Fruit fly (Drosophila melanogaster) whole organism, embryonic: ENCODE measurements around the gene CG34135.

Experiments
- Bteb2 ChIP-seq: fragments of 200-800 bp; sonication (Bioruptor generic); optimal IDR thresholded peaks from 2 replicates; lab custom pipeline; 2016; ENCODE audit warnings: missing biosample characterization, missing genetic modification characterization
- CG10147 ChIP-seq: fragments of 200-800 bp; sonication (Bioruptor generic); optimal IDR thresholded peaks from 2 replicates; lab custom pipeline; 2019; ENCODE audit warnings: missing biosample characterization, mild to moderate bottlenecking, missing genetic modification characterization, moderate library complexity
- CG10209 ChIP-seq: fragments of 200-800 bp; sonication (Bioruptor generic); optimal IDR thresholded peaks from 3 replicates; lab custom pipeline; 2017; ENCODE audit warnings: missing biosample characterization, mild to moderate bottlenecking, missing genetic modification characterization, missing genetic modification reagents
- CG10543 ChIP-seq: fragments of 200-800 bp; sonication (Bioruptor generic); optimal IDR thresholded peaks from 3 replicates; lab custom pipeline; 2017; ENCODE audit warnings: missing biosample characterization, mild to moderate bottlenecking, missing genetic modification characterization, moderate library complexity
- CG11247 ChIP-seq: fragments of 200-800 bp; sonication (Bioruptor generic); IDR thresholded peaks from 2 replicates; pipeline ENCODE4 v1.3.6; 2022; ENCODE audit warnings: missing biosample characterization, missing genetic modification characterization
- CG11504 ChIP-seq: fragments of 200-800 bp; sonication (Bioruptor generic); optimal IDR thresholded peaks from 3 replicates; lab custom pipeline; 2019; ENCODE audit warnings: missing biosample characterization, mild to moderate bottlenecking, missing genetic modification characterization, moderate library complexity
- CG11696 ChIP-seq: fragments of 200-800 bp; sonication (Bioruptor generic); IDR thresholded peaks from 2 replicates; pipeline ENCODE4 v1.3.6; 2022; ENCODE audit warnings: missing biosample characterization, missing genetic modification characterization
- CG1233 ChIP-seq: fragments of 200-800 bp; sonication (Bioruptor generic); optimal IDR thresholded peaks from 4 replicates; lab custom pipeline; 2018; ENCODE audit warnings: missing biosample characterization, mild to moderate bottlenecking, missing genetic modification characterization
- CG12391 ChIP-seq: fragments of 200-800 bp; sonication (Bioruptor generic); optimal IDR thresholded peaks from 3 replicates; lab custom pipeline; 2018; ENCODE audit warnings: missing biosample characterization, mild to moderate bottlenecking, missing genetic modification characterization, moderate library complexity
- CG13624 ChIP-seq: fragments of 200-800 bp; sonication (Bioruptor generic); optimal IDR thresholded peaks from 2 replicates; lab custom pipeline; 2016; ENCODE audit warnings: missing biosample characterization, missing genetic modification characterization
- CG14441 ChIP-seq: fragments of 200-800 bp; sonication (Bioruptor generic); IDR thresholded peaks from 2 replicates; pipeline ENCODE4 v1.3.6; 2022; ENCODE audit warnings: missing biosample characterization, missing genetic modification characterization
- CG14710 ChIP-seq: fragments of 200-800 bp; sonication (Bioruptor generic); optimal IDR thresholded peaks from 3 replicates; lab custom pipeline; 2019; ENCODE audit warnings: missing biosample characterization, mild to moderate bottlenecking, missing genetic modification characterization, moderate library complexity
- CG15514 ChIP-seq: fragments of 200-800 bp; sonication (Bioruptor generic); optimal IDR thresholded peaks from 3 replicates; lab custom pipeline; 2017; ENCODE audit warnings: missing biosample characterization, missing genetic modification characterization, mild to moderate bottlenecking, moderate library complexity, missing genetic modification reagents
- CG15601 ChIP-seq: fragments of 200-800 bp; sonication (Bioruptor generic); optimal IDR thresholded peaks from 3 replicates; lab custom pipeline; 2019; ENCODE audit warnings: missing biosample characterization, mild to moderate bottlenecking, missing genetic modification characterization, moderate library complexity
- CG1603 ChIP-seq: fragments of 200-800 bp; sonication (Bioruptor generic); optimal IDR thresholded peaks from 2 replicates; lab custom pipeline; 2019; ENCODE audit warnings: missing biosample characterization, mild to moderate bottlenecking, missing genetic modification characterization, moderate library complexity
- CG16863 ChIP-seq: fragments of 200-800 bp; sonication (Bioruptor generic); optimal IDR thresholded peaks from 3 replicates; lab custom pipeline; 2016; ENCODE audit warnings: missing biosample characterization, missing genetic modification characterization
- CG17568 ChIP-seq: fragments of 200-800 bp; sonication (Bioruptor generic); optimal IDR thresholded peaks from 2 replicates; lab custom pipeline; 2018; ENCODE audit warnings: missing biosample characterization, mild to moderate bottlenecking, missing genetic modification characterization, moderate library complexity
- CG17829 ChIP-seq: fragments of 200-800 bp; optimal IDR thresholded peaks from 2 replicates; lab custom pipeline; 2019; ENCODE audit warnings: missing biosample characterization, mild to moderate bottlenecking, missing genetic modification characterization, moderate library complexity
- CG3281 ChIP-seq: fragments of 200-800 bp; sonication (Bioruptor generic); optimal IDR thresholded peaks from 3 replicates; lab custom pipeline; 2017; ENCODE audit warnings: missing biosample characterization, mild to moderate bottlenecking, missing genetic modification characterization
- CG34376 ChIP-seq: fragments of 200-800 bp; sonication (Bioruptor generic); optimal IDR thresholded peaks from 2 replicates; lab custom pipeline; 2018; ENCODE audit warnings: missing biosample characterization, mild to moderate bottlenecking, missing genetic modification characterization
- CG3995 ChIP-seq: fragments of 200-800 bp; sonication (Bioruptor generic); optimal IDR thresholded peaks from 3 replicates; lab custom pipeline; 2016; ENCODE audit warnings: missing biosample characterization, missing genetic modification characterization
- CG6791 ChIP-seq: fragments of 200-800 bp; sonication (Bioruptor generic); IDR thresholded peaks from 3 replicates; pipeline ENCODE4 v1.3.6; 2022; ENCODE audit warnings: missing biosample characterization, missing genetic modification characterization; ENCODE audit not compliant: partially characterized antibody
- CG7357 ChIP-seq: fragments of 200-800 bp; sonication (Bioruptor generic); IDR thresholded peaks from 3 replicates; pipeline ENCODE4 v1.3.6; 2022; ENCODE audit warnings: missing biosample characterization, missing genetic modification characterization
- CG9437 ChIP-seq: fragments of 200-800 bp; sonication (Bioruptor generic); optimal IDR thresholded peaks from 2 replicates; lab custom pipeline; 2018; ENCODE audit warnings: missing biosample characterization, mild to moderate bottlenecking, missing genetic modification characterization
- CHES-1-like ChIP-seq: fragments of 200-800 bp; sonication (Bioruptor generic); optimal IDR thresholded peaks from 2 replicates; lab custom pipeline; 2016; ENCODE audit warnings: missing biosample characterization, missing genetic modification characterization
- CoRest ChIP-seq: fragments of 200-800 bp; sonication (Bioruptor generic); optimal IDR thresholded peaks from 3 replicates; lab custom pipeline; 2018; ENCODE audit warnings: missing biosample characterization, mild to moderate bottlenecking, missing genetic modification characterization, moderate library complexity
- Fer1 ChIP-seq: fragments of 200-800 bp; sonication (Bioruptor generic); optimal IDR thresholded peaks from 2 replicates; lab custom pipeline; 2017; ENCODE audit warnings: missing biosample characterization, mild to moderate bottlenecking, missing genetic modification characterization
- Hmx ChIP-seq: fragments of 200-800 bp; sonication (Bioruptor generic); optimal IDR thresholded peaks from 2 replicates; lab custom pipeline; 2016; ENCODE audit warnings: missing biosample characterization, missing genetic modification characterization
- Max ChIP-seq: fragments of 200-800 bp; sonication (Bioruptor generic); optimal IDR thresholded peaks from 2 replicates; lab custom pipeline; 2016; ENCODE audit warnings: missing biosample characterization, mild to moderate bottlenecking, missing genetic modification characterization
- Med ChIP-seq: fragments of 200-800 bp; sonication (Bioruptor generic); peaks from one replicate; lab custom pipeline; 2016; ENCODE audit warnings: missing biosample characterization, missing genetic modification characterization, mild to moderate bottlenecking, inconsistent platforms, moderate library complexity
- Myb ChIP-seq: fragments of 200-800 bp; sonication (Bioruptor generic); optimal IDR thresholded peaks from 2 replicates; lab custom pipeline; 2016; ENCODE audit warnings: missing biosample characterization, missing genetic modification characterization
- NfI ChIP-seq: fragments of 200-800 bp; sonication (Bioruptor generic); optimal IDR thresholded peaks from 3 replicates; lab custom pipeline; 2018; ENCODE audit warnings: missing biosample characterization, mild to moderate bottlenecking, missing genetic modification characterization, moderate library complexity
- Six4 ChIP-seq: fragments of 200-800 bp; sonication (Bioruptor generic); optimal IDR thresholded peaks from 2 replicates; lab custom pipeline; 2016; ENCODE audit warnings: missing biosample characterization, missing genetic modification characterization
- amos ChIP-seq: fragments of 200-800 bp; sonication (Bioruptor generic); IDR thresholded peaks from 2 replicates; pipeline ENCODE4 v1.3.6; 2022; ENCODE audit warnings: missing biosample characterization, missing genetic modification characterization; ENCODE audit not compliant: partially characterized antibody
- az2 ChIP-seq: fragments of 200-800 bp; sonication (Bioruptor generic); optimal IDR thresholded peaks from 3 replicates; lab custom pipeline; 2016; ENCODE audit warnings: missing biosample characterization, missing genetic modification characterization
- btn ChIP-seq: fragments of 200-800 bp; sonication (Bioruptor generic); optimal IDR thresholded peaks from 2 replicates; lab custom pipeline; 2016; ENCODE audit warnings: missing biosample characterization, missing genetic modification characterization
- dati ChIP-seq: fragments of 200-800 bp; sonication (Bioruptor generic); IDR thresholded peaks from 2 replicates; pipeline ENCODE4 v1.3.6; 2022; ENCODE audit warnings: missing biosample characterization, missing genetic modification characterization
- dm ChIP-seq: fragments of 200-800 bp; sonication (Bioruptor generic); optimal IDR thresholded peaks from 3 replicates; lab custom pipeline; 2016; ENCODE audit warnings: missing biosample characterization, missing genetic modification characterization
- dmrt11E ChIP-seq: fragments of 200-800 bp; sonication (Bioruptor generic); optimal IDR thresholded peaks from 3 replicates; lab custom pipeline; 2018; ENCODE audit warnings: missing biosample characterization, mild to moderate bottlenecking, missing genetic modification characterization, moderate library complexity
- ems ChIP-seq: fragments of 200-800 bp; sonication (Bioruptor generic); optimal IDR thresholded peaks from 3 replicates; lab custom pipeline; 2016; ENCODE audit warnings: missing biosample characterization, missing genetic modification characterization
- fd102C ChIP-seq: fragments of 200-800 bp; sonication (Bioruptor generic); optimal IDR thresholded peaks from 2 replicates; lab custom pipeline; 2018; ENCODE audit warnings: missing biosample characterization, mild to moderate bottlenecking, missing genetic modification characterization, moderate library complexity
- gfzf ChIP-seq: fragments of 200-800 bp; sonication (Bioruptor generic); optimal IDR thresholded peaks from 2 replicates; lab custom pipeline; 2016; ENCODE audit warnings: missing biosample characterization, mild to moderate bottlenecking, missing genetic modification characterization, moderate library complexity
- gsb-n ChIP-seq: fragments of 200-800 bp; sonication (Bioruptor generic); optimal IDR thresholded peaks from 3 replicates; lab custom pipeline; 2018; ENCODE audit warnings: missing biosample characterization, mild to moderate bottlenecking, missing genetic modification characterization
- nom ChIP-seq: fragments of 200-800 bp; sonication (Bioruptor generic); optimal IDR thresholded peaks from 2 replicates; lab custom pipeline; 2017; ENCODE audit warnings: missing biosample characterization, missing genetic modification characterization, mild to moderate bottlenecking, moderate library complexity, missing genetic modification reagents
- sna ChIP-seq: fragments of 200-800 bp; sonication (Bioruptor generic); IDR thresholded peaks from 2 replicates; pipeline ENCODE4 v1.3.6; 2022; ENCODE audit warnings: missing biosample characterization, missing genetic modification characterization; ENCODE audit not compliant: partially characterized antibody
- ttk ChIP-seq: fragments of 200-800 bp; sonication (Bioruptor generic); IDR thresholded peaks from 2 replicates; pipeline ENCODE4 v2.1.2; 2022; ENCODE audit warnings: missing biosample characterization, missing genetic modification characterization
- vvl ChIP-seq: fragments of 200-800 bp; sonication (Bioruptor generic); IDR thresholded peaks from 2 replicates; pipeline ENCODE4 v1.3.6; 2022; ENCODE audit warnings: missing biosample characterization, missing genetic modification characterization

Gene CG34135

DNA sequence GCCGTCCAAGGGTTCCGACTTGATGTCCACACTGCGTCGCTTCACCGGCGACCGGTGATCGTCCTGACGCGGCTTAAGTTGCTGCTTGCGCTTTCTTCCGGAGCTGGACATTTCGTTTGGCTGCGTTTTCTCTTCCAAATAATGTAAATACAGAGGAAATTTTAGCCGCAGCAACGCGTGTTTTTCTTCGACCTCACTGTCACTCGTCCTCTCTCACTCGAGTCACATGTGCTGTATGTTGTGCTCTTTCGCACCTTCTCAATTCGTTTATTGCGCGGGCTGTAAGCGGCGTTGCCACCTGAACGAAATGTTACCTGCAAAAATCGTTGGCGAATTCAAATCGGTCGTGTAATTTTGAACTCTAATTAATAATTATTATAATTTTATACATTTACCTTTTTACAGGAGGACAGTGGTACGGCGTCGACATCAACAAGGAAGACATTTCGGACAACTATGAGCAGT, 37.4 kb upstream of the CG34135 start, which contains the start of gene CG9839 (continued):
- TF ChIP-seq Hmx (GFP tag; lab: Kevin White, UChicago) (no peak), CG10209 (GFP tag; lab: Kevin White, UChicago) (no peak)

DNA sequence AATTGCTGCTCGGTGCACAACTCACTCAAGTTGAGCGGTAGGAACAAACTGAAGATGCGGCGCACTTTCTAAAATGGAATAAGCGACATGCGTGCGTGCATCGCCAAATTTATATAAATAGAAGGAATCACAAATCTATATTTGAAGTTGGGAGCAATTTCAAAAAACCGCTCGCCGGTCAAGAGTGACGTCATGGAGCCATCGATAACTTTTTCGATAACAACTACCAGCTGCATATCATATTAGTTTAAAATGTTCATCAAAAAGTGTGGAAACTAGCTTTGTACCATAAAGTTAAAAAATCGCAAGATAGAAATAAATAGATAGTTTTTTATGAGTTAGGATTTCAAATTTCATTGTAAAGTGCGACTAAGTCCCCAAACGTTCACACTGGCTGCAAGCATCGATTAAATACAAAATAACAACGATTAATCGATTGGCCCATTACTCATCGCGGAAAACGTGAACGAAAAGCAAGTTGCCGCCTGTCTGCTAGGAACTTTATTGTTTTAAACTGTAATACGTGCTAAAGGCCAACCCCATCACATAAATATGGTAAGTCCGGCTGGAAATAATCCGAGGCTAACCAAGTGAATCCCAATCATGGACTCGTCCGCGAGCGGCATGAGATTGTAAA, 33.3 kb upstream of the CG34135 start, which contains the start of the genes Pif1A, Pif1B and CCT7:
Pif1A (minus strand) TSS at position 51 of the 637 bp plus-strand sequence.
Pif1B (minus strand) TSS at position 51 of the 637 bp plus-strand sequence.
CCT7 (plus strand) TSS at position 439 of the 637 bp plus-strand sequence.
- TF ChIP-seq gsb-n (tag; lab: Kevin White, UChicago): no peak
- no peak for TF ChIP-seq CG11247 (GFP tag; lab: Robert Waterston, UW)
- TF ChIP-seq ttk: no peak
- TF ChIP-seq dm (GFP tag; lab: Kevin White, UChicago): peak; percentile 90
- no peak for TF ChIP-seq CG1233 (GFP tag; lab: Kevin White, UChicago)
- peak; percentile 24 for TF ChIP-seq CG15601 (tag; lab: Kevin White, UChicago)
- peak; percentile 17 for TF ChIP-seq ems (GFP tag; lab: Kevin White, UChicago)
- TF ChIP-seq CG12391 (tag; lab: Kevin White, UChicago): peak; percentile 40
- TF ChIP-seq Six4 (GFP tag; lab: Kevin White, UChicago): no peak
- TF ChIP-seq Bteb2 (GFP tag; lab: Kevin White, UChicago): peak; percentile 43
- TF ChIP-seq CG14441 (GFP tag; lab: Robert Waterston, UW): no peak
- TF ChIP-seq CG3281: peak; percentile 15
- TF ChIP-seq CG3995 (GFP tag; lab: Kevin White, UChicago): peak; percentile 90
- TF ChIP-seq CG17568 (GFP tag; lab: Kevin White, UChicago): no peak
- TF ChIP-seq CG16863: peak; percentile 28
- peak; percentile 15 for TF ChIP-seq CG11504 (tag; lab: Kevin White, UChicago)
- no peak for TF ChIP-seq CG11696
- no peak for TF ChIP-seq btn (GFP tag; lab: Kevin White, UChicago)
- peak; percentile 90 for TF ChIP-seq Med
- TF ChIP-seq sna: peak; percentile 97
- peak; percentile 86 for TF ChIP-seq Myb (GFP tag; lab: Kevin White, UChicago)
- peak; percentile 8 for TF ChIP-seq dmrt11E (tag; lab: Kevin White, UChicago)
- peak; percentile 69 for TF ChIP-seq CHES-1-like (GFP tag; lab: Kevin White, UChicago)
- TF ChIP-seq CG6791 (GFP tag; lab: Robert Waterston, UW): peak; percentile 88
- peak; percentile 71 for TF ChIP-seq CG14710 (tag; lab: Kevin White, UChicago)
- TF ChIP-seq CG17829 (tag; lab: Kevin White, UChicago): peak; percentile 40
- no peak for TF ChIP-seq fd102C (GFP tag; lab: Kevin White, UChicago)
- peak; percentile 28 for TF ChIP-seq CG9437 (GFP tag; lab: Kevin White, UChicago)
- TF ChIP-seq nom (GFP tag; lab: Kevin White, UChicago): peak; percentile 38
- peak; percentile 91 for TF ChIP-seq amos (GFP tag; lab: Robert Waterston, UW)
- peak; percentile 15 for TF ChIP-seq Fer1
- no peak for TF ChIP-seq dati
- TF ChIP-seq Max: peak; percentile 61
- TF ChIP-seq CG10543 (GFP tag; lab: Kevin White, UChicago): no peak
- peak; percentile 73 for TF ChIP-seq CG15514
- TF ChIP-seq CG7357: peak; percentile 89
- peak; percentile 20 for TF ChIP-seq CG10147 (GFP tag; lab: Kevin White, UChicago)
- peak; percentile 45 for TF ChIP-seq CoRest (tag; lab: Kevin White, UChicago)
- peak; percentile 36 for TF ChIP-seq CG1603
- peak; percentile 3 for TF ChIP-seq az2
- peak; percentile 52 for TF ChIP-seq CG13624 (GFP tag; lab: Kevin White, UChicago)
- TF ChIP-seq NfI (GFP tag; lab: Kevin White, UChicago): no peak
- TF ChIP-seq gfzf: peak; percentile 60
- peak; percentile 29 for TF ChIP-seq CG34376 (GFP tag; lab: Kevin White, UChicago)
- TF ChIP-seq vvl (GFP tag; lab: Robert Waterston, UW): peak; percentile 24; the same call in 1 of the 2 replicates
